Fruit fly (Drosophila melanogaster): ENCODE data around the gene CG15370.
A peak's percentile ranks its signal among the peaks of the same experiment; 100 is the strongest.

CG15370 gene

DNA sequence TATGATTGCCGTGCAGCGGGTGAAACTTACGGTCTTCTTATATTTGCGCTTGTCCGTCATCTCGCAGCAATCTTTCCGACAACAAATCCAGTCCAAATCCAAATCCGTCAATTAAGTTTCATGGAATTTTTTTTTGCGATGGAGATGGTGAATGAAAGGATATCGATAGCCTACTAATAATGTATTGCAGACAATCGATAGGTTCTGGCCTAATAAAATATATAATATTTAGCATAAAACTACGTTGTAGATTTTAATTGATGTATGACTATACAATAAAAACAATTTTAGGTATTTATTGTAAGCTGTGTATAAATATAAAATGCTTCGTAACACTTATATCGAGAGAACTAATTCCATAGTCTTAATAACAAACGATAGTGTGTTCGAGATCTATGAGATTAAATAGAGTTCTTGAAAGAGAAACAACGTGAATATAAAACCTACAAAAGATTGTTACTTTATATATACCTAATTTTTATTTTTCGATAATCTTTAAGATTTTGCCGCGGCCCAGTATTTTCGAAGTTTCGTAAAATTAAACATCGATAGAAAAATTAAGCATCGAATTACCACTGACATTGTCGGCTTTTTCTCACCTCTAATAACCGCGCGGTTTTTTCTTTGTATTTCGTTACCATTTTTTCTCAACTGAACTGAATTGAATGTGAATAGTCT lies 47.7 kb downstream of the CG15370 start, which contains the start of the genes Cfp1 and Aladin (continued):
- 0 out of 4 replicates have a peak, but pooled peaks have one; percentile 28 for TF ChIP-seq chinmo (GFP tag; IDR thresholded peaks at IDR 0.05; ENCODE audit: partially characterized antibody)
- no peak for TF ChIP-seq ATbp (GFP tag; optimal IDR thresholded peaks at IDR 0.05)
- no peak for TF ChIP-seq rib (GFP tag; IDR thresholded peaks at IDR 0.05)
- no peak for TF ChIP-seq CG6683 (GFP tag; optimal IDR thresholded peaks at IDR 0.05)
- TF ChIP-seq ash1 (GFP tag; optimal IDR thresholded peaks at IDR 0.05), result no peak
- no peak for TF ChIP-seq CG32772 (GFP tag; IDR thresholded peaks at IDR 0.05)
- no peak for TF ChIP-seq CG15514 (GFP tag; optimal IDR thresholded peaks at IDR 0.05)
- TF ChIP-seq CG12942 (GFP tag; optimal IDR thresholded peaks at IDR 0.05), result no peak
- TF ChIP-seq E2f1 (GFP tag; IDR thresholded peaks at IDR 0.05), result no peak
- TF ChIP-seq sna (GFP tag; IDR thresholded peaks at IDR 0.05; ENCODE audit: partially characterized antibody), result no peak
- TF ChIP-seq CG16779 (GFP tag; IDR thresholded peaks at IDR 0.05), result no peak
- no peak for TF ChIP-seq Pdp1 (GFP tag; optimal IDR thresholded peaks at IDR 0.05)
- TF ChIP-seq CG2116 (GFP tag; optimal IDR thresholded peaks at IDR 0.05), result peak; percentile 66
- TF ChIP-seq Blimp-1 (GFP tag; optimal IDR thresholded peaks at IDR 0.05), result no peak
- no peak for TF ChIP-seq Mes4 (GFP tag; optimal IDR thresholded peaks at IDR 0.05)
- TF ChIP-seq Max (GFP tag; optimal IDR thresholded peaks at IDR 0.05), result no peak
- TF ChIP-seq Doc3 (GFP tag; IDR thresholded peaks at IDR 0.05; ENCODE audit: partially characterized antibody), result 0 out of 3 replicates have a peak, but pooled peaks have one; percentile 24
- TF ChIP-seq Lim3 (GFP tag; IDR thresholded peaks at IDR 0.05), result no peak
- no peak for TF ChIP-seq Ptx1 (GFP tag; IDR thresholded peaks at IDR 0.05)
- no peak for TF ChIP-seq sug (tag; optimal IDR thresholded peaks at IDR 0.05)
- no peak for TF ChIP-seq tgo (GFP tag; IDR thresholded peaks at IDR 0.05)
- no peak for TF ChIP-seq CG8089 (GFP tag; optimal IDR thresholded peaks at IDR 0.05)
- TF ChIP-seq CG42726 (GFP tag; IDR thresholded peaks at IDR 0.05; ENCODE audit: partially characterized antibody), result no peak
- TF ChIP-seq CG8281 (tag; optimal IDR thresholded peaks at IDR 0.05), result no peak
- TF ChIP-seq Mrtf (GFP tag; IDR thresholded peaks at IDR 0.05), result no peak
- no peak for TF ChIP-seq HLH54F (GFP tag; optimal IDR thresholded peaks at IDR 0.05)
- TF ChIP-seq Lpt (GFP tag; optimal IDR thresholded peaks at IDR 0.05), result no peak
- no peak for TF ChIP-seq Sox100B (GFP tag; optimal IDR thresholded peaks at IDR 0.05)
- no peak for TF ChIP-seq Spps (tag; optimal IDR thresholded peaks at IDR 0.05)
- TF ChIP-seq CG3995 (GFP tag; optimal IDR thresholded peaks at IDR 0.05), result no peak
- no peak for TF ChIP-seq CG15601 (tag; optimal IDR thresholded peaks at IDR 0.05)
- TF ChIP-seq Poxn (GFP tag; IDR thresholded peaks at IDR 0.05), result no peak
- no peak for TF ChIP-seq CG2678 (tag; optimal IDR thresholded peaks at IDR 0.05)
- TF ChIP-seq Xbp1 (GFP tag; optimal IDR thresholded peaks at IDR 0.05), result no peak
- peak in 1 of 3 experiments; percentile 5 for TF ChIP-seq lola (GFP tag; optimal IDR thresholded peaks at IDR 0.05)
- TF ChIP-seq esg (GFP tag; conservative IDR thresholded peaks at IDR 0.05), result no peak
- TF ChIP-seq CG17385 (GFP tag; optimal IDR thresholded peaks at IDR 0.05), result no peak
- TF ChIP-seq CG13287 (GFP tag; IDR thresholded peaks at IDR 0.05; ENCODE audit: partially characterized antibody), result peak; percentile 69
- TF ChIP-seq CG17359 (tag; optimal IDR thresholded peaks at IDR 0.05), result no peak
- TF ChIP-seq Sry-δ (GFP tag; optimal IDR thresholded peaks at IDR 0.05), result peak; percentile 71
- no peak for TF ChIP-seq CG7271 (tag; optimal IDR thresholded peaks at IDR 0.05)
- TF ChIP-seq CG32767 (GFP tag; IDR thresholded peaks at IDR 0.05), result no peak
- no peak for TF ChIP-seq HHEX (GFP tag; optimal IDR thresholded peaks at IDR 0.05)
- no peak for TF ChIP-seq CG4282 (GFP tag; optimal IDR thresholded peaks at IDR 0.05)
- TF ChIP-seq unc-4 (GFP tag; IDR thresholded peaks at IDR 0.05; ENCODE audit: partially characterized antibody), result peak; percentile 60; the same call in 1 of the 2 replicates
- TF ChIP-seq run (tag; optimal IDR thresholded peaks at IDR 0.05), result no peak
- TF ChIP-seq trh (GFP tag; optimal IDR thresholded peaks at IDR 0.05), result no peak
- TF ChIP-seq dati (GFP tag; IDR thresholded peaks at IDR 0.05), result no peak
- TF ChIP-seq stwl (tag; optimal IDR thresholded peaks at IDR 0.05), result no peak
